Fruit fly (Drosophila melanogaster): Measurements from ENCODE around the gene CG3847.
A peak's percentile ranks its signal among the peaks of the same experiment; 100 is the strongest.

Gene CG3847

dm6 chrX:6343786-6344537, 2.9 kb upstream of the CG3847 start (continued):
- no peak for TF ChIP-seq CG18011 (GFP tag; optimal IDR thresholded peaks at IDR 0.05)
- TF ChIP-seq Ada2b (GFP tag; IDR thresholded peaks at IDR 0.05) = peak; percentile 25; the same call in 1 of the 2 replicates
- TF ChIP-seq Xbp1 (GFP tag; optimal IDR thresholded peaks at IDR 0.05) = peak; percentile 20
- TF ChIP-seq CG7928 (GFP tag; optimal IDR thresholded peaks at IDR 0.05) = no peak
- no peak for TF ChIP-seq CG11560 (tag; IDR thresholded peaks at IDR 0.05)
- no peak for TF ChIP-seq CG3838 (GFP tag; optimal IDR thresholded peaks at IDR 0.05)
- TF ChIP-seq toy (GFP tag; IDR thresholded peaks at IDR 0.05) = no peak
- peak; percentile 59; the same call in 1 of the 2 replicates for TF ChIP-seq ap (GFP tag; IDR thresholded peaks at IDR 0.05)
- no peak for TF ChIP-seq en (GFP tag; optimal IDR thresholded peaks at IDR 0.05)
- peak; percentile 85 for TF ChIP-seq ken (GFP tag; IDR thresholded peaks at IDR 0.05)
- 0 out of 2 replicates have a peak, but pooled peaks have one; percentile 25 for TF ChIP-seq dimm (GFP tag; IDR thresholded peaks at IDR 0.05)
- no peak for TF ChIP-seq cas (GFP tag; IDR thresholded peaks at IDR 0.05)
- TF ChIP-seq Opbp (GFP tag; IDR thresholded peaks at IDR 0.05; ENCODE audit: partially characterized antibody) = no peak
- peak; percentile 13 for TF ChIP-seq Dad (GFP tag; optimal IDR thresholded peaks at IDR 0.05)
- TF ChIP-seq maf-S (GFP tag; optimal IDR thresholded peaks at IDR 0.05) = no peak
- no peak for TF ChIP-seq vfl (GFP tag; optimal IDR thresholded peaks at IDR 0.05)
- peak; percentile 50; the same call in 1 of the 3 replicates for TF ChIP-seq tgo (GFP tag; IDR thresholded peaks at IDR 0.05)
- TF ChIP-seq CG18764 (GFP tag; optimal IDR thresholded peaks at IDR 0.05) = no peak
- no peak for TF ChIP-seq nau (GFP tag; optimal IDR thresholded peaks at IDR 0.05)
- no peak for TF ChIP-seq NfI (GFP tag; optimal IDR thresholded peaks at IDR 0.05)
- no peak for TF ChIP-seq CG42726 (GFP tag; IDR thresholded peaks at IDR 0.05; ENCODE audit: partially characterized antibody)
- no peak for TF ChIP-seq Chrac-16 (GFP tag; optimal IDR thresholded peaks at IDR 0.05)
- peak; percentile 9 for TF ChIP-seq Ssrp (tag; optimal IDR thresholded peaks at IDR 0.05)
- TF ChIP-seq CG15011 (GFP tag; optimal IDR thresholded peaks at IDR 0.05) = no peak
- no peak for TF ChIP-seq ato (GFP tag; IDR thresholded peaks at IDR 0.05; ENCODE audit: partially characterized antibody)
- TF ChIP-seq CG13123 (GFP tag; optimal IDR thresholded peaks at IDR 0.05) = no peak
- no peak for TF ChIP-seq gcm2 (GFP tag; optimal IDR thresholded peaks at IDR 0.05)
- TF ChIP-seq Antp (GFP tag; optimal IDR thresholded peaks at IDR 0.05) = no peak
- TF ChIP-seq Dll (GFP tag; IDR thresholded peaks at IDR 0.05; ENCODE audit: partially characterized antibody) = no peak
- TF ChIP-seq croc (GFP tag; conservative IDR thresholded peaks at IDR 0.05) = no peak; the same call in 2 of the 3 replicates
- TF ChIP-seq NC2α (GFP tag; optimal IDR thresholded peaks at IDR 0.05) = peak; percentile 26
- TF ChIP-seq Abd-B (GFP tag; optimal IDR thresholded peaks at IDR 0.05) = no peak
- no peak for TF ChIP-seq pnt (GFP tag; optimal IDR thresholded peaks at IDR 0.05)
- no peak for TF ChIP-seq Dip3 (GFP tag; optimal IDR thresholded peaks at IDR 0.05)
- no peak for TF ChIP-seq Kr (GFP tag; optimal IDR thresholded peaks at IDR 0.05)
- TF ChIP-seq oc (tag; optimal IDR thresholded peaks at IDR 0.05) = peak; percentile 38
- TF ChIP-seq bcd (GFP tag; optimal IDR thresholded peaks at IDR 0.05) = no peak
- TF ChIP-seq cg (GFP tag; optimal IDR thresholded peaks at IDR 0.05) = no peak
- TF ChIP-seq pho (GFP tag; optimal IDR thresholded peaks at IDR 0.05) = no peak
- no peak for TF ChIP-seq Camta (GFP tag; optimal IDR thresholded peaks at IDR 0.05)
- no peak for TF ChIP-seq HLHmδ (GFP tag; optimal IDR thresholded peaks at IDR 0.05)
- no peak for TF ChIP-seq Hand (GFP tag; optimal IDR thresholded peaks at IDR 0.05)
- no peak for TF ChIP-seq CG2129 (GFP tag; IDR thresholded peaks at IDR 0.05; ENCODE audit: partially characterized antibody)
- no peak for TF ChIP-seq CG1602 (GFP tag; optimal IDR thresholded peaks at IDR 0.05)
- TF ChIP-seq emc (GFP tag; optimal IDR thresholded peaks at IDR 0.05) = no peak
- no peak for TF ChIP-seq CG9817 (tag; optimal IDR thresholded peaks at IDR 0.05)
- TF ChIP-seq Hr78 (GFP tag; optimal IDR thresholded peaks at IDR 0.05) = peak in 1 of 2 experiments; percentile 27
- TF ChIP-seq corto (GFP tag; optimal IDR thresholded peaks at IDR 0.05) = peak; percentile 83
- TF ChIP-seq CG34422 (GFP tag; IDR thresholded peaks at IDR 0.05) = peak; percentile 68; the same call in 1 of the 3 replicates
